Fruit fly (Drosophila melanogaster) whole organism, embryonic: ENCODE measurements around the gene CG2124.
A peak's percentile ranks its signal among the peaks of the same experiment; 100 is the strongest.

Source experiments
- C15 ChIP-seq: fragments of 200-800 bp; sonication (Bioruptor generic); IDR thresholded peaks from 3 replicates; pipeline ENCODE4 v1.3.6; 2022; ENCODE audit warnings: missing biosample characterization, missing genetic modification characterization
- CG11085 ChIP-seq: fragments of 200-800 bp; sonication (Bioruptor generic); IDR thresholded peaks from 2 replicates; pipeline ENCODE4 v1.3.6; 2022; ENCODE audit warnings: missing biosample characterization, missing genetic modification characterization
- CG11456 ChIP-seq: fragments of 200-800 bp; sonication (Bioruptor generic); IDR thresholded peaks from 3 replicates; pipeline ENCODE4 v1.3.6; 2022; ENCODE audit warnings: missing biosample characterization, missing genetic modification characterization
- CG1233 ChIP-seq: fragments of 200-800 bp; sonication (Bioruptor generic); optimal IDR thresholded peaks from 4 replicates; lab custom pipeline; 2018; ENCODE audit warnings: missing biosample characterization, mild to moderate bottlenecking, missing genetic modification characterization
- CG13287 ChIP-seq: fragments of 200-800 bp; sonication (Bioruptor generic); IDR thresholded peaks from 2 replicates; pipeline ENCODE4 v1.3.6; 2022; ENCODE audit warnings: missing biosample characterization, missing genetic modification characterization; ENCODE audit not compliant: partially characterized antibody
- CG14441 ChIP-seq: fragments of 200-800 bp; sonication (Bioruptor generic); IDR thresholded peaks from 2 replicates; pipeline ENCODE4 v1.3.6; 2022; ENCODE audit warnings: missing biosample characterization, missing genetic modification characterization
- CG15073 ChIP-seq: fragments of 200-800 bp; sonication (Bioruptor generic); optimal IDR thresholded peaks from 2 replicates; lab custom pipeline; 2016; ENCODE audit warnings: missing biosample characterization, missing genetic modification characterization
- CG16813 ChIP-seq: fragments of 200-800 bp; sonication (Bioruptor generic); IDR thresholded peaks from 3 replicates; pipeline ENCODE4 v1.3.6; 2022; ENCODE audit warnings: missing biosample characterization, missing genetic modification characterization; ENCODE audit not compliant: partially characterized antibody
- CG17359 ChIP-seq: fragments of 200-800 bp; sonication (Bioruptor generic); optimal IDR thresholded peaks from 3 replicates; lab custom pipeline; 2018; ENCODE audit warnings: missing biosample characterization, mild to moderate bottlenecking, missing genetic modification characterization, moderate library complexity
- CG17612 ChIP-seq: fragments of 200-800 bp; sonication (Bioruptor generic); IDR thresholded peaks from 2 replicates; pipeline ENCODE4 v1.3.6; 2022; ENCODE audit warnings: missing biosample characterization, missing genetic modification characterization
- CG18262 ChIP-seq: fragments of 200-800 bp; optimal IDR thresholded peaks from 3 replicates; lab custom pipeline; 2019; ENCODE audit warnings: missing biosample characterization, mild to moderate bottlenecking, missing genetic modification characterization, moderate library complexity
- CG18599 ChIP-seq: fragments of 200-800 bp; sonication (Bioruptor generic); optimal IDR thresholded peaks from 3 replicates; lab custom pipeline; 2017; ENCODE audit warnings: missing biosample characterization, missing genetic modification characterization, mild to moderate bottlenecking, moderate library complexity, missing genetic modification reagents
- CG2202 ChIP-seq: fragments of 200-800 bp; sonication (Bioruptor generic); optimal IDR thresholded peaks from 2 replicates; lab custom pipeline; 2018; ENCODE audit warnings: missing biosample characterization, mild to moderate bottlenecking, missing genetic modification characterization
- CG2875 ChIP-seq: fragments of 200-800 bp; sonication (Bioruptor generic); optimal IDR thresholded peaks from 2 replicates; lab custom pipeline; 2017; ENCODE audit warnings: missing biosample characterization, mild to moderate bottlenecking, missing genetic modification characterization, missing genetic modification reagents
- CG32767 ChIP-seq: fragments of 200-800 bp; sonication (Bioruptor generic); IDR thresholded peaks from 2 replicates; pipeline ENCODE4 v1.3.6; 2022; ENCODE audit warnings: missing biosample characterization, missing genetic modification characterization
- CG3407 ChIP-seq: fragments of 200-800 bp; sonication (Bioruptor generic); optimal IDR thresholded peaks from 2 replicates; lab custom pipeline; 2018; ENCODE audit warnings: missing biosample characterization, mild to moderate bottlenecking, missing genetic modification characterization
- CG4360 ChIP-seq: fragments of 200-800 bp; sonication (Bioruptor generic); IDR thresholded peaks from 2 replicates; pipeline ENCODE4 v1.3.6; 2022; ENCODE audit warnings: missing biosample characterization, missing genetic modification characterization
- CG7372 ChIP-seq: fragments of 200-800 bp; sonication (Bioruptor generic); IDR thresholded peaks from 2 replicates; pipeline ENCODE4 v1.3.6; 2022; ENCODE audit warnings: missing biosample characterization, missing genetic modification characterization
- CG7928 ChIP-seq: fragments of 200-800 bp; sonication (Bioruptor generic); optimal IDR thresholded peaks from 2 replicates; lab custom pipeline; 2017; ENCODE audit warnings: missing biosample characterization, mild to moderate bottlenecking, missing genetic modification characterization
- CG7963 ChIP-seq: fragments of 200-800 bp; sonication (Bioruptor generic); IDR thresholded peaks from 3 replicates; pipeline ENCODE4 v1.3.6; 2022; ENCODE audit warnings: missing biosample characterization, missing genetic modification characterization; ENCODE audit not compliant: partially characterized antibody
- CG8478 ChIP-seq: fragments of >200 bp; optimal IDR thresholded peaks from 2 replicates; lab custom pipeline; 2018
- CG9215 ChIP-seq: fragments of 200-800 bp; sonication (Bioruptor generic); IDR thresholded peaks from 2 replicates; pipeline ENCODE4 v1.3.6; 2022; ENCODE audit warnings: missing biosample characterization, missing genetic modification characterization
- CG9932 ChIP-seq: fragments of 200-800 bp; sonication (Bioruptor generic); IDR thresholded peaks from 2 replicates; pipeline ENCODE4 v1.3.6; 2022; ENCODE audit warnings: missing biosample characterization, missing genetic modification characterization
- CHES-1-like ChIP-seq: fragments of 200-800 bp; sonication (Bioruptor generic); optimal IDR thresholded peaks from 2 replicates; lab custom pipeline; 2016; ENCODE audit warnings: missing biosample characterization, missing genetic modification characterization
- Camta ChIP-seq: fragments of 200-800 bp; sonication (Bioruptor generic); optimal IDR thresholded peaks from 2 replicates; lab custom pipeline; 2016; ENCODE audit warnings: missing biosample characterization, missing genetic modification characterization
- Chrac-16 ChIP-seq: fragments of 200-800 bp; sonication (Bioruptor generic); optimal IDR thresholded peaks from 3 replicates; lab custom pipeline; 2016; ENCODE audit warnings: missing biosample characterization, missing genetic modification characterization
- Deaf1 ChIP-seq: fragments of 200-800 bp; optimal IDR thresholded peaks from 3 replicates; lab custom pipeline; 2019; ENCODE audit warnings: missing biosample characterization, mild to moderate bottlenecking, missing genetic modification characterization, moderate library complexity
- Dfd ChIP-seq, 2 experiments: fragments of >200 bp; optimal IDR thresholded peaks; 2 replicates each; lab custom pipeline; 2017; ENCODE audit warnings: missing biosample characterization in 2 of 2, missing genetic modification characterization in 2 of 2
- Dip2 ChIP-seq: fragments of 200-800 bp; sonication (Bioruptor generic); IDR thresholded peaks from 2 replicates; pipeline ENCODE4 v1.3.6; 2022; ENCODE audit warnings: missing biosample characterization, missing genetic modification characterization
- Fer2 ChIP-seq: fragments of 200-800 bp; sonication (Bioruptor generic); optimal IDR thresholded peaks from 2 replicates; lab custom pipeline; 2018; ENCODE audit warnings: missing biosample characterization, mild to moderate bottlenecking, missing genetic modification characterization, moderate library complexity
- Gug ChIP-seq: fragments of 200-800 bp; sonication (Bioruptor generic); IDR thresholded peaks from 4 replicates; pipeline ENCODE4 v1.3.6; 2022; ENCODE audit warnings: missing biosample characterization, missing genetic modification characterization
- HLH54F ChIP-seq: fragments of 200-800 bp; sonication (Bioruptor generic); optimal IDR thresholded peaks from 3 replicates; lab custom pipeline; 2016; ENCODE audit warnings: missing biosample characterization, missing genetic modification characterization
- Hsf ChIP-seq: fragments of 200-800 bp; sonication (Bioruptor generic); optimal IDR thresholded peaks from 3 replicates; lab custom pipeline; 2016; ENCODE audit warnings: missing biosample characterization, missing genetic modification characterization
- NFAT ChIP-seq: fragments of 200-800 bp; sonication (Bioruptor generic); IDR thresholded peaks from 2 replicates; pipeline ENCODE4 v1.3.6; 2022; ENCODE audit warnings: missing biosample characterization, missing genetic modification characterization
- Neu2 ChIP-seq: fragments of 200-800 bp; sonication (Bioruptor generic); optimal IDR thresholded peaks from 3 replicates; lab custom pipeline; 2016; ENCODE audit warnings: missing biosample characterization, missing genetic modification characterization, borderline replicate concordance
- Ptx1 ChIP-seq: fragments of 200-800 bp; sonication (Bioruptor generic); IDR thresholded peaks from 2 replicates; pipeline ENCODE4 v1.3.6; 2022; ENCODE audit warnings: missing biosample characterization, missing genetic modification characterization
- Rfx ChIP-seq: fragments of 200-800 bp; sonication (Bioruptor generic); IDR thresholded peaks from 2 replicates; pipeline ENCODE4 v1.3.6; 2022; ENCODE audit warnings: missing biosample characterization, missing genetic modification characterization
- Sry-β ChIP-seq: fragments of 200-800 bp; sonication (Bioruptor generic); optimal IDR thresholded peaks from 2 replicates; lab custom pipeline; 2018; ENCODE audit warnings: missing biosample characterization, mild to moderate bottlenecking, missing genetic modification characterization, moderate library complexity
- crp ChIP-seq, 2 experiments: fragments of 200-800 bp; sonication (Bioruptor generic); optimal IDR thresholded peaks; 2 replicates in 1 of 2; 3 replicates in 1 of 2; lab custom pipeline; 2017; ENCODE audit warnings: missing biosample characterization in 2 of 2, missing genetic modification characterization in 2 of 2, mild to moderate bottlenecking in 1 of 2, moderate library complexity in 1 of 2
- h ChIP-seq: fragments of >200 bp; optimal IDR thresholded peaks from 2 replicates; lab custom pipeline; 2017
- her ChIP-seq: fragments of 200-800 bp; sonication (Bioruptor generic); optimal IDR thresholded peaks from 2 replicates; lab custom pipeline; 2016; ENCODE audit warnings: missing biosample characterization, missing genetic modification characterization
- lola ChIP-seq, 3 experiments: fragments of >200 bp in 2 of 3; fragments of 200-800 bp in 1 of 3; sonication (Bioruptor generic) in 1 of 3; optimal IDR thresholded peaks; 2 replicates each; lab custom pipeline; 2017 to 2019; ENCODE audit warnings: missing biosample characterization in 3 of 3, missing genetic modification characterization in 3 of 3, mild to moderate bottlenecking in 1 of 3, moderate library complexity in 1 of 3
- org-1 ChIP-seq: fragments of 200-800 bp; sonication (Bioruptor generic); optimal IDR thresholded peaks from 2 replicates; lab custom pipeline; 2017; ENCODE audit warnings: missing biosample characterization, missing genetic modification characterization
- row ChIP-seq: fragments of 200-800 bp; sonication (Bioruptor generic); IDR thresholded peaks from 3 replicates; pipeline ENCODE4 v1.3.6; 2022; ENCODE audit warnings: missing biosample characterization, missing genetic modification characterization
- seq ChIP-seq: fragments of 200-800 bp; sonication (Bioruptor generic); IDR thresholded peaks from 2 replicates; pipeline ENCODE4 v1.3.6; 2022; ENCODE audit warnings: missing biosample characterization, missing genetic modification characterization
- ssp ChIP-seq: fragments of 200-800 bp; sonication (Bioruptor generic); IDR thresholded peaks from 2 replicates; pipeline ENCODE4 v1.3.6; 2022; ENCODE audit warnings: missing biosample characterization, missing genetic modification characterization
- vvl ChIP-seq: fragments of 200-800 bp; sonication (Bioruptor generic); IDR thresholded peaks from 2 replicates; pipeline ENCODE4 v1.3.6; 2022; ENCODE audit warnings: missing biosample characterization, missing genetic modification characterization
- z ChIP-seq: fragments of 200-800 bp; sonication (Bioruptor generic); IDR thresholded peaks from 3 replicates; pipeline ENCODE4 v1.3.6; 2022; ENCODE audit warnings: missing biosample characterization, missing genetic modification characterization
- zf30C ChIP-seq: fragments of 200-800 bp; sonication (Bioruptor generic); optimal IDR thresholded peaks from 3 replicates; lab custom pipeline; 2018; ENCODE audit warnings: missing biosample characterization, mild to moderate bottlenecking, missing genetic modification characterization
- zfh1 ChIP-seq: fragments of 200-800 bp; sonication (Bioruptor generic); IDR thresholded peaks from 3 replicates; pipeline ENCODE4 v1.3.6; 2022; ENCODE audit warnings: missing biosample characterization, missing genetic modification characterization

CG2124 gene

DNA sequence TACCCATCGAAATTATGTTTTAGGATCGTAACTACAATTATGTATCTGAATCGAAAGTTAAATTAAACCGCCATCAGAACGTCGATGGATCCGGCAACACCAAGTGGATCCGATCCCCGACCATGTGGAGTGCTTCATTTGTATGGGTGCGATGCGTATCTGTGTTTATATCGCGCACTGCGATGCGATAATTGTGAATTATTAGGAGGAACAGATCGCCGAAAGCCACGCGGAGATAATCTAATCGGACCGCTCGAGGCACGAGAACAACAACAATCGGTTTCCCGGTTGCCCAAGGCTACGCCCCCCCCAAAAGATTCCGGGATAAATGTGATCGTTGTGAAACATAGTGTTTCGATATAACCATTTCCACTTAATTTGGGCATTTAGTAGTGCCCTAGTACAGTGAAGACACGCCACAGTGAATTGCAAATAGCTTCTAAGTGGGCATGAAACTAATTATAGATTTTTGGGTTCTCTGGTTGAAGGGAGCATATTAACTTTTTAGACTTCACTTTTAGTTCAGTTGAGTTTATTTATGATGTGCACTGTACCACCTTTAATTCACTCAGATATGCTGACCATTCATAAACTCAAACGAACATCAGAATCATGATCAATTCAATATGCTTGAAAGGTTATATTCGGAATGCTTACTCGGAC lies 4.5 kb downstream of the CG2124 start:
- TF ChIP-seq Chrac-16 (GFP tag; lab: Kevin White, UChicago) (peak; percentile 27), CG7928 (GFP tag; lab: Kevin White, UChicago) (no peak), CG7963 (GFP tag; lab: Robert Waterston, UW) (no peak), Fer2 (no peak), seq (GFP tag; lab: Robert Waterston, UW) (peak; percentile 57; the same call in 1 of the 2 replicates), CG32767 (GFP tag; lab: Robert Waterston, UW) (peak; percentile 41; the same call in 1 of the 2 replicates), C15 (GFP tag; lab: Robert Waterston, UW) (0 out of 3 replicates have a peak, but pooled peaks have one; percentile 8), Camta (no peak), CG18262 (tag; lab: Kevin White, UChicago) (peak; percentile 27), CG16813 (GFP tag; lab: Robert Waterston, UW) (no peak), zf30C (no peak), CG18599 (GFP tag; lab: Kevin White, UChicago) (peak; percentile 39), org-1 (GFP tag; lab: Kevin White, UChicago) (no peak), CG15073 (GFP tag; lab: Kevin White, UChicago) (no peak), her (GFP tag; lab: Kevin White, UChicago) (no peak), CHES-1-like (GFP tag; lab: Kevin White, UChicago) (no peak), Sry-β (no peak), CG13287 (GFP tag; lab: Robert Waterston, UW) (no peak), Dip2 (GFP tag; lab: Robert Waterston, UW) (no peak), zfh1 (peak; percentile 75), CG8478 (lab: Kevin White, UChicago) (no peak), CG11085 (GFP tag; lab: Robert Waterston, UW) (peak; percentile 62; the same call in 1 of the 2 replicates), CG2875 (GFP tag; lab: Kevin White, UChicago) (no peak), NFAT (GFP tag; lab: Robert Waterston, UW) (peak; percentile 70), lola (GFP tag; optimal IDR thresholded peaks at IDR 0.05; lab: Kevin White, UChicago) (no peak), CG9932 (GFP tag; lab: Robert Waterston, UW) (peak; percentile 71), CG11456 (GFP tag; lab: Robert Waterston, UW) (peak; percentile 61; the same call in 1 of the 3 replicates), crp (GFP tag; optimal IDR thresholded peaks at IDR 0.05; lab: Kevin White, UChicago) (no peak), Ptx1 (GFP tag; lab: Robert Waterston, UW) (peak; percentile 72), Rfx (GFP tag; lab: Robert Waterston, UW) (peak; percentile 71), CG14441 (GFP tag; lab: Robert Waterston, UW) (peak; percentile 77), CG9215 (peak; percentile 49; the same call in 1 of the 2 replicates), ssp (GFP tag; lab: Robert Waterston, UW) (peak; percentile 43; the same call in 1 of the 2 replicates), Neu2 (GFP tag; lab: Kevin White, UChicago) (peak; percentile 85), row (GFP tag; lab: Robert Waterston, UW) (peak; percentile 79), HLH54F (no peak), Gug (GFP tag; lab: Robert Waterston, UW) (peak; percentile 69; the same call in 3 of the 4 replicates), CG7372 (GFP tag; lab: Robert Waterston, UW) (0 out of 2 replicates have a peak, but pooled peaks have one; percentile 32), CG1233 (GFP tag; lab: Kevin White, UChicago) (peak; percentile 41), Hsf (peak; percentile 54), CG3407 (GFP tag; lab: Kevin White, UChicago) (no peak), vvl (GFP tag; lab: Robert Waterston, UW) (peak; percentile 69), Deaf1 (peak; percentile 6), CG17612 (GFP tag; lab: Robert Waterston, UW) (0 out of 2 replicates have a peak, but pooled peaks have one; percentile 7), z (GFP tag; lab: Robert Waterston, UW) (no peak), h (lab: Kevin White, UChicago) (no peak), CG4360 (GFP tag; lab: Robert Waterston, UW) (peak; percentile 26; the same call in 1 of the 2 replicates), CG17359 (peak; percentile 62), CG2202 (tag; lab: Kevin White, UChicago) (no peak), Dfd (GFP tag; optimal IDR thresholded peaks at IDR 0.05; lab: Kevin White, UChicago) (no peak)
